Worm (Caenorhabditis elegans): Measurements from ENCODE around the gene C16C10.1.

C16C10.1 gene

DNA sequence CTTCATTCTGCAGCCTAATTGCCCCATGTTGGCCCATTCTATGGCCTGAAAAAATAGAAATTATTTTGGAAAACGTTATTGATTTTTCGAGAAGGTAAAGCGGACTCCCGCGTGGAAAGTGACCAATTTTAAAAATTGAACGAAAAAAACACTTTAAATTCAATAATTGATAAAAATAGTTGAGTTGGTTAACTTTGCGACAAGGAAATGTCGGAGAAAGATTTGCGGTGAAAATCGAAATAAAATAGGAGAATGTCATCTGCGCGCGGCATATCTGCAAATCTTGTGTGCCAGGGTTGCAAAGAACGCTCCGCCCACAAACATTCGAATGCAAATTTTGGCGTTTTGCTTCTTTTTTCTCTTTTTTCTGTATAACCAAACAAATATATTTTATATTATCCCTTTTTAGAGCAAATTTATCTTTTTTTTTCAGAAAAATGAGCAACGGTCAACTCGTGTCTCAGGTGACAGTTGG is 10.3 kb downstream of the C16C10.1 start, which contains the start of the genes rnf-121 and C16C10.4:
rnf-121 (minus strand) TSS at position 51 of the 475 bp plus-strand sequence.
C16C10.4 (plus strand) TSS at position 434 of the 475 bp plus-strand sequence.
- TF ChIP-seq lsy-2 (tag; optimal IDR thresholded peaks at IDR 0.05) (peak; percentile 58 to 79), sma-3 (GFP tag; optimal IDR thresholded peaks at IDR 0.05) (peak; percentile 73), R02D3.7 (tag; optimal IDR thresholded peaks at IDR 0.05) (peak; percentile 31), nhr-77 (tag; optimal IDR thresholded peaks at IDR 0.05) (no peak), nhr-129 (tag; optimal IDR thresholded peaks at IDR 0.05) (peak; percentile 73), skn-1 (tag; optimal IDR thresholded peaks at IDR 0.05) (peak; percentile 11), nhr-21 (tag; optimal IDR thresholded peaks at IDR 0.05) (no peak), lin-11 (tag; optimal IDR thresholded peaks at IDR 0.05) (peak; percentile 52), mab-5 (tag; optimal IDR thresholded peaks at IDR 0.05) (peak; percentile 69), ztf-4 (tag; optimal IDR thresholded peaks at IDR 0.05) (peak; percentile 16), lin-13 (GFP tag; optimal IDR thresholded peaks at IDR 0.05) (peak; percentile 56), C34F6.9 (tag; optimal IDR thresholded peaks at IDR 0.05) (peak; percentile 76), egl-27 (tag; optimal IDR thresholded peaks at IDR 0.05) (peak; percentile 23), gmeb-1 (tag; optimal IDR thresholded peaks at IDR 0.05) (peak; percentile 78), unc-62 (GFP tag; optimal IDR thresholded peaks at IDR 0.05) (no peak), ceh-16 (tag; optimal IDR thresholded peaks at IDR 0.05) (no peak), fos-1 (tag; optimal IDR thresholded peaks at IDR 0.05) (peak; percentile 1), Y55F3AM.14 (GFP tag; optimal IDR thresholded peaks at IDR 0.05) (no peak), ama-1 (optimal IDR thresholded peaks at IDR 0.05) (no peak), sem-4 (tag; optimal IDR thresholded peaks at IDR 0.05) (peak; percentile 45), unc-55 (GFP tag; optimal IDR thresholded peaks at IDR 0.05) (peak; percentile 72), ztf-11 (tag; optimal IDR thresholded peaks at IDR 0.05) (peak; percentile 16)

- TF ChIP-seq sem-4 (tag; optimal IDR thresholded peaks at IDR 0.05) (no peak), skn-1 (tag; optimal IDR thresholded peaks at IDR 0.05) (no peak), snpc-4 (tag; optimal IDR thresholded peaks at IDR 0.05) (no peak), lsy-2 (tag; optimal IDR thresholded peaks at IDR 0.05) (no peak), ceh-16 (tag; optimal IDR thresholded peaks at IDR 0.05) (no peak), ztf-11 (tag; optimal IDR thresholded peaks at IDR 0.05) (no peak), nhr-6 (tag; optimal IDR thresholded peaks at IDR 0.05) (no peak), nhr-21 (tag; optimal IDR thresholded peaks at IDR 0.05) (no peak), lin-39 (tag; optimal IDR thresholded peaks at IDR 0.05) (no peak), lin-11 (tag; optimal IDR thresholded peaks at IDR 0.05) (no peak), unc-62 (GFP tag; optimal IDR thresholded peaks at IDR 0.05) (no peak)
These were observed 12.6 kb downstream of the C16C10.1 start, which contains the start of gene ccdc-55 for ce11 chrIII:4168665-4169064. Gene ccdc-55 (minus strand): TSS chrIII:4168765.

DNA sequence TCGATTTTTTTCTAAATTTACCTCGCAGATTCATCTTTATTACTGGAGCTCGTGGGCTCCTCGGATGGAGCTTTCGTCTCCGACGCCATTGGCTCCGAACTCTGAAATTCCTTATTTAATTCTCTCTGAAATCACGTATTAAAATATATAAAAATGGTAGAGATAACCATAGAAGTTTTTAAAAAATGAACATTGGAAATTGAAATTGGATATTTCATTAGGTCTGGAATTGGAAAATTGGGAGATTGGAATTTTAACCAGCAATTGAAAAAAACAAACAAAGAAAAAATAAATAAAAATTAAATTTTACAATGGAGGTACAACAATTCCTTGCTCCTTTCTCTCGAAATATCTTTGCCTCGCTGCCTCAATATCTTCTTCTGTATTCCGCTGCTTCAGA is 14.5 kb downstream of the C16C10.1 start, which contains the start of gene rnf-5:
rnf-5 (minus strand) TSS at position 101 of the 400 bp plus-strand sequence.
- no peak for TF ChIP-seq lin-13 (GFP tag; optimal IDR thresholded peaks at IDR 0.05)
- no peak for TF ChIP-seq ama-1 (optimal IDR thresholded peaks at IDR 0.05)

DNA sequence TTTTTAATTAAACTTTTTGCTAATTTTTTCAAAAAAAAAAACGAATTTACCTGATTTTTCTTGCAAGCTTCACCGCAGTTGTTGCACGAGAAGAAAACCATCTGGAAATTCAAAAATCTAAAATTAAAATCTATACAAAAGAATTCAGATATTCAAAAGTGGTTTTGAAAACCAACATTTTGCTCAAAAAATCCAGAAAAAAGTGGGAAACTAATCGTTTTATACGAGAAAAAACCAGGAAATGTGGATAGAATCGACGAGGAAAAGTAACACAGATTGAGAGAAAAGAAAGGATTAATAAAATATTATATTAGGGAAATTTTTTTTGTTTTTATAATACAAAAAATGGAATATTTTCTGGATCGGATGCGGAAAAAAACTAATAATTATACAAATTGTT is 17.2 kb downstream of the C16C10.1 start, which contains the start of gene C16C10.8:
C16C10.8 (minus strand) TSS at position 101 of the 400 bp plus-strand sequence.
- TF ChIP-seq egl-27 (tag; optimal IDR thresholded peaks at IDR 0.05) (no peak), C34F6.9 (tag; optimal IDR thresholded peaks at IDR 0.05) (no peak), crh-2 (tag; optimal IDR thresholded peaks at IDR 0.05) (no peak)

DNA sequence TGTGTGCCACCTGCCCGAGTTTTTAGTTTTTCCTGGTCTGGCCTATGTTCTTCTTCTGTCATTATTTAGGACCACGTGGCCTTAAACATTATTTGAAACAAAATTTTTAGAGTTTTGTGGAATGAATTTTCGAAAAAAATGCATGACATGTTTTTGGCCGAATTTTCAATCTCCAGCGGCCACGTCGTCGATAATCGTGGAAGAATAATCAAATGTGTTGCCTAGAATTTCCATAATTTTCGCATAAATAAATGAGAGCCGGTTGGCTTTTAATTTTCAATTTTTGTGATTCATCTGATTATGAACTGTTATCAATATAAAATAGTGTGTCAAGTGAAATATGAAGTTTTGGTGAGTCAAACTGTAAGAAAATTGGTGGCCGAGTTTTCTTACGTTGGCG is 20.3 kb downstream of the C16C10.1 start, which contains the start of gene C01G12.16:
C01G12.16 (plus strand) TSS at position 301 of the 400 bp plus-strand sequence.
- TF ChIP-seq ztf-4 (tag; optimal IDR thresholded peaks at IDR 0.05): no peak

ce11 chrIII:4157298-4157697 is 23.9 kb downstream of the C16C10.1 start, which contains the start of gene C16C10.9:
Gene C16C10.9 (minus strand): TSS chrIII:4157398.
- TF ChIP-seq alr-1 (tag; optimal IDR thresholded peaks at IDR 0.05) (no peak), sem-4 (tag; optimal IDR thresholded peaks at IDR 0.05) (no peak), elt-3 (tag; optimal IDR thresholded peaks at IDR 0.05) (no peak)

ce11 chrIII:4153299-4153698 is 27.9 kb downstream of the C16C10.1 start, which contains the start of gene glod-4:
Gene glod-4 (plus strand): TSS chrIII:4153599.
- TF ChIP-seq peb-1 (tag; optimal IDR thresholded peaks at IDR 0.05): no peak
- TF ChIP-seq lin-13 (GFP tag; optimal IDR thresholded peaks at IDR 0.05): no peak
- TF ChIP-seq snpc-4 (tag; optimal IDR thresholded peaks at IDR 0.05): no peak
- TF ChIP-seq ztf-4 (tag; optimal IDR thresholded peaks at IDR 0.05): no peak
- TF ChIP-seq C34F6.9 (tag; optimal IDR thresholded peaks at IDR 0.05): no peak
- TF ChIP-seq mbf-1 (tag; optimal IDR thresholded peaks at IDR 0.05): no peak
- no peak for TF ChIP-seq ztf-11 (tag; optimal IDR thresholded peaks at IDR 0.05)
- no peak for TF ChIP-seq ama-1 (optimal IDR thresholded peaks at IDR 0.05)
- TF ChIP-seq unc-55 (GFP tag; optimal IDR thresholded peaks at IDR 0.05): no peak
- TF ChIP-seq blmp-1 (tag; optimal IDR thresholded peaks at IDR 0.05; ENCODE audit: insufficient read depth): no peak
- no peak for TF ChIP-seq zag-1 (tag; optimal IDR thresholded peaks at IDR 0.05)
- no peak for TF ChIP-seq nhr-11 (tag; optimal IDR thresholded peaks at IDR 0.05)
- no peak for TF ChIP-seq sma-3 (GFP tag; optimal IDR thresholded peaks at IDR 0.05)
- no peak for TF ChIP-seq crh-2 (tag; optimal IDR thresholded peaks at IDR 0.05)
- no peak for TF ChIP-seq R02D3.7 (tag; optimal IDR thresholded peaks at IDR 0.05)
